Worm (Caenorhabditis elegans) whole organism, L3 larva: ENCODE results near the gene Y82E9BR.9.

Experiments used
- aly-2 ChIP-seq: fragments of 150-350 bp; optimal IDR thresholded peaks from 2 replicates; lab custom pipeline; 2014; ENCODE audit warnings: missing biosample characterization, missing genetic modification characterization
- nhr-12 ChIP-seq: fragments of 150-350 bp; optimal IDR thresholded peaks from 2 replicates; lab custom pipeline; 2014; ENCODE audit warnings: missing biosample characterization, missing genetic modification characterization
- nhr-237 ChIP-seq: fragments of 150-350 bp; optimal IDR thresholded peaks from 2 replicates; lab custom pipeline; 2014; ENCODE audit warnings: missing biosample characterization, missing genetic modification characterization
- nhr-77 ChIP-seq: fragments of 150-350 bp; optimal IDR thresholded peaks from 2 replicates; lab custom pipeline; 2014; ENCODE audit warnings: missing biosample characterization, missing genetic modification characterization
- skn-1 ChIP-seq: fragments of 150-350 bp; optimal IDR thresholded peaks from 2 replicates; lab custom pipeline; 2014; ENCODE audit warnings: missing biosample characterization, missing genetic modification characterization

DNA sequence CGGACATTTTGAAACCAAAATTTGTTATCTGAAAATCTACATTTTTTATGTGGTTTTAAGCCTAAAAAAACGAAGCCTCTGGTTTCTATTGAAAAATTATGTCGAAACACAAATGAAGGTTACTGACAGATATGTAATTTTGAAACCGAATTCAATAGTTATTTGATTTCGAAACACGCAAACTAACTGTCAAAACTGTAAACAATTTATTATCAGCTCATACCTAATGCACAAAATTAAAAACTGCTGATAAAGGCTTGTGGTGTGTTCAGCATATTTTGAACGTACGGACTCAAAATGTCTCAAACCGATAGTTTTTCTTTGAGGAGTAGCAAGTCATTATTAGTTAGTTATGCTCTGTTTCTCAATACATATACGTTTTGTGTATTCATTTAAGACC lies 17.1 kb downstream of the Y82E9BR.9 start, which contains the start of gene fbxa-26:
- TF ChIP-seq skn-1 (tag; lab: Kevin White, UChicago) = no peak
- TF ChIP-seq nhr-12 (tag; lab: Kevin White, UChicago) = no peak
- no peak for TF ChIP-seq nhr-237 (tag; lab: Kevin White, UChicago)
- no peak for TF ChIP-seq aly-2 (tag; lab: Kevin White, UChicago)
- no peak for TF ChIP-seq nhr-77 (tag; lab: Kevin White, UChicago)
